Worm (Caenorhabditis elegans): Measurements from ENCODE around the gene W03C9.6.
A peak's percentile ranks its signal among the peaks of the same experiment; 100 is the strongest.

The W03C9.6 gene

ce11 chrII:11967507-11968127, 13.3 kb downstream of the W03C9.6 start, which contains the start of gene W03C9.5 (continued):
- TF ChIP-seq egl-27 (tag; optimal IDR thresholded peaks at IDR 0.05) (peak; percentile 88), unc-39 (tag; optimal IDR thresholded peaks at IDR 0.05) (no peak), ztf-11 (tag; optimal IDR thresholded peaks at IDR 0.05) (no peak), elt-3 (tag; optimal IDR thresholded peaks at IDR 0.05) (no peak), ceh-16 (tag; optimal IDR thresholded peaks at IDR 0.05) (no peak), peb-1 (tag; optimal IDR thresholded peaks at IDR 0.05) (no peak), ama-1 (optimal IDR thresholded peaks at IDR 0.05) (peak; percentile 70), crh-2 (tag; optimal IDR thresholded peaks at IDR 0.05) (peak; percentile 96), mab-5 (tag; optimal IDR thresholded peaks at IDR 0.05) (peak; percentile 78), skn-1 (tag; optimal IDR thresholded peaks at IDR 0.05) (peak; percentile 52), lsy-2 (tag; optimal IDR thresholded peaks at IDR 0.05) (peak; percentile 72 to 94), ceh-82 (tag; optimal IDR thresholded peaks at IDR 0.05) (peak; percentile 64), zag-1 (tag; optimal IDR thresholded peaks at IDR 0.05) (peak; percentile 80), unc-62 (GFP tag; optimal IDR thresholded peaks at IDR 0.05) (no peak), ZK546.5 (tag; optimal IDR thresholded peaks at IDR 0.05) (peak; percentile 74), alr-1 (tag; optimal IDR thresholded peaks at IDR 0.05) (no peak), F13H6.1 (tag; optimal IDR thresholded peaks at IDR 0.05) (peak; percentile 92), nhr-10 (tag; optimal IDR thresholded peaks at IDR 0.05) (peak; percentile 43), nhr-11 (tag; optimal IDR thresholded peaks at IDR 0.05) (no peak)

DNA sequence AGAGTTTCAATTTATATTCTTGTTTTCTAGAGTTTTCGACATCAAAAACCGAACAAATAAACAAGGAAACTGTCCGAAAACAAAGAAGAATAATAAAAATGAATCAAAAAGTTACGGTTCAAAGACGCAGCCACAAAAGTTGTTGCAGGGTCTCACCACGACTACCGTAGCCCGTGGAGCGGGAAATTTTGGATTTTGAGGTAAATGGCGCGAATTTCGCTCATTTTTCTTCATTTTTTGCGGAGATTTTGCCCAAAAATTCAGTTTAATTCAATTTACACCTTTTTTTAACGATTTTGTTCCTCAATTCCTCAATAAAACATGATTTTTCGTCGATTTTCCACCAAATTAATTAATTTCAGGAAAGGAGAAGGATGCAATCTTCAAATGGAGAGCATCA, 14.0 kb downstream of the W03C9.6 start, which contains the start of gene mex-1:
Gene mex-1, plus strand, starts transcription at position 363 of the 400 bp plus-strand sequence.
- TF ChIP-seq Y55F3AM.14 (GFP tag; optimal IDR thresholded peaks at IDR 0.05) (no peak), dmd-4 (tag; optimal IDR thresholded peaks at IDR 0.05) (no peak), sma-3 (GFP tag; optimal IDR thresholded peaks at IDR 0.05) (no peak), snpc-4 (tag; optimal IDR thresholded peaks at IDR 0.05) (no peak), ceh-82 (tag; optimal IDR thresholded peaks at IDR 0.05) (no peak), gmeb-1 (tag; optimal IDR thresholded peaks at IDR 0.05) (no peak), zag-1 (tag; optimal IDR thresholded peaks at IDR 0.05) (no peak), R02D3.7 (tag; optimal IDR thresholded peaks at IDR 0.05) (no peak), egl-27 (tag; optimal IDR thresholded peaks at IDR 0.05) (no peak)

- TF ChIP-seq lin-39 (tag; optimal IDR thresholded peaks at IDR 0.05) (no peak), lin-11 (tag; optimal IDR thresholded peaks at IDR 0.05) (no peak), nhr-12 (tag; optimal IDR thresholded peaks at IDR 0.05) (no peak), gmeb-1 (tag; optimal IDR thresholded peaks at IDR 0.05) (no peak), peb-1 (tag; optimal IDR thresholded peaks at IDR 0.05) (no peak), nhr-23 (tag; optimal IDR thresholded peaks at IDR 0.05) (no peak), nhr-129 (tag; optimal IDR thresholded peaks at IDR 0.05) (no peak), dmd-4 (tag; optimal IDR thresholded peaks at IDR 0.05) (no peak), elt-3 (tag; optimal IDR thresholded peaks at IDR 0.05) (no peak), Y55F3AM.14 (GFP tag; optimal IDR thresholded peaks at IDR 0.05) (no peak), blmp-1 (tag; optimal IDR thresholded peaks at IDR 0.05; ENCODE audit: insufficient read depth) (no peak), alr-1 (tag; optimal IDR thresholded peaks at IDR 0.05) (no peak), unc-62 (GFP tag; optimal IDR thresholded peaks at IDR 0.05) (no peak), aly-2 (tag; optimal IDR thresholded peaks at IDR 0.05) (no peak)
Measured at ce11 chrII:11969033-11969432, 14.7 kb downstream of the W03C9.6 start.

- no peak for TF ChIP-seq R02D3.7 (tag; optimal IDR thresholded peaks at IDR 0.05)
- no peak for TF ChIP-seq ceh-82 (tag; optimal IDR thresholded peaks at IDR 0.05)
- no peak for TF ChIP-seq crh-2 (tag; optimal IDR thresholded peaks at IDR 0.05)
- no peak for TF ChIP-seq snpc-4 (tag; optimal IDR thresholded peaks at IDR 0.05)
- no peak for TF ChIP-seq ZK546.5 (tag; optimal IDR thresholded peaks at IDR 0.05)
- no peak for TF ChIP-seq ama-1 (optimal IDR thresholded peaks at IDR 0.05)
- no peak for TF ChIP-seq ztf-4 (tag; optimal IDR thresholded peaks at IDR 0.05)
- TF ChIP-seq C34F6.9 (tag; optimal IDR thresholded peaks at IDR 0.05): no peak
- no peak for TF ChIP-seq ceh-16 (tag; optimal IDR thresholded peaks at IDR 0.05)
- no peak for TF ChIP-seq zag-1 (tag; optimal IDR thresholded peaks at IDR 0.05)
- TF ChIP-seq unc-39 (tag; optimal IDR thresholded peaks at IDR 0.05): no peak
- no peak for TF ChIP-seq mdl-1 (tag; optimal IDR thresholded peaks at IDR 0.05)
- no peak for TF ChIP-seq sma-3 (GFP tag; optimal IDR thresholded peaks at IDR 0.05)
- TF ChIP-seq egl-27 (tag; optimal IDR thresholded peaks at IDR 0.05): no peak
- no peak for TF ChIP-seq peb-1 (tag; optimal IDR thresholded peaks at IDR 0.05)
Measured at ce11 chrII:11971009-11971636, 16.8 kb downstream of the W03C9.6 start.

Measured in whole organism, L2 larva.